Fruit fly (Drosophila melanogaster) whole organism, embryonic: ENCODE results near the gene CG15332.

Experiments used
- ATbp ChIP-seq: fragments of 200-800 bp; sonication (Bioruptor generic); optimal IDR thresholded peaks from 2 replicates; lab custom pipeline; 2017; ENCODE audit warnings: missing biosample characterization, mild to moderate bottlenecking, missing genetic modification characterization, missing genetic modification reagents
- Asciz ChIP-seq: fragments of 200-800 bp; sonication (Bioruptor generic); optimal IDR thresholded peaks from 2 replicates; lab custom pipeline; 2017; ENCODE audit warnings: missing biosample characterization, mild to moderate bottlenecking, missing genetic modification characterization, missing genetic modification reagents
- CG1024 ChIP-seq: fragments of 200-800 bp; sonication (Bioruptor generic); IDR thresholded peaks from 2 replicates; pipeline ENCODE4 v1.3.6; 2022; ENCODE audit warnings: missing biosample characterization, missing genetic modification characterization
- CG10654 ChIP-seq: fragments of 200-800 bp; sonication (Bioruptor generic); optimal IDR thresholded peaks from 2 replicates; lab custom pipeline; 2016; ENCODE audit warnings: missing biosample characterization, missing genetic modification characterization
- CG11504 ChIP-seq: fragments of 200-800 bp; sonication (Bioruptor generic); optimal IDR thresholded peaks from 3 replicates; lab custom pipeline; 2019; ENCODE audit warnings: missing biosample characterization, mild to moderate bottlenecking, missing genetic modification characterization, moderate library complexity
- CG12942 ChIP-seq: fragments of 200-800 bp; sonication (Bioruptor generic); optimal IDR thresholded peaks from 3 replicates; lab custom pipeline; 2016; ENCODE audit warnings: missing biosample characterization, missing genetic modification characterization
- CG13624 ChIP-seq: fragments of 200-800 bp; sonication (Bioruptor generic); optimal IDR thresholded peaks from 2 replicates; lab custom pipeline; 2016; ENCODE audit warnings: missing biosample characterization, missing genetic modification characterization
- CG17328 ChIP-seq: fragments of 200-800 bp; sonication (Bioruptor generic); IDR thresholded peaks from 2 replicates; pipeline ENCODE4 v1.3.6; 2022; ENCODE audit warnings: missing biosample characterization, missing genetic modification characterization
- CG17829 ChIP-seq: fragments of 200-800 bp; optimal IDR thresholded peaks from 2 replicates; lab custom pipeline; 2019; ENCODE audit warnings: missing biosample characterization, mild to moderate bottlenecking, missing genetic modification characterization, moderate library complexity
- CG18262 ChIP-seq: fragments of 200-800 bp; optimal IDR thresholded peaks from 3 replicates; lab custom pipeline; 2019; ENCODE audit warnings: missing biosample characterization, mild to moderate bottlenecking, missing genetic modification characterization, moderate library complexity
- CG2116 ChIP-seq: fragments of 200-800 bp; sonication (Bioruptor generic); optimal IDR thresholded peaks from 3 replicates; lab custom pipeline; 2018; ENCODE audit warnings: missing biosample characterization, mild to moderate bottlenecking, missing genetic modification characterization
- CG2875 ChIP-seq: fragments of 200-800 bp; sonication (Bioruptor generic); optimal IDR thresholded peaks from 2 replicates; lab custom pipeline; 2017; ENCODE audit warnings: missing biosample characterization, mild to moderate bottlenecking, missing genetic modification characterization, missing genetic modification reagents
- CG33213 ChIP-seq: fragments of 200-800 bp; sonication (Bioruptor generic); optimal IDR thresholded peaks from 3 replicates; lab custom pipeline; 2016; ENCODE audit warnings: missing biosample characterization, missing genetic modification characterization
- CG34422 ChIP-seq: fragments of 200-800 bp; sonication (Bioruptor generic); IDR thresholded peaks from 3 replicates; pipeline ENCODE4 v1.3.6; 2022; ENCODE audit warnings: missing biosample characterization, missing genetic modification characterization
- CG4617 ChIP-seq: fragments of 200-800 bp; sonication (Bioruptor generic); optimal IDR thresholded peaks from 3 replicates; lab custom pipeline; 2016; ENCODE audit warnings: missing biosample characterization, missing genetic modification characterization, borderline replicate concordance
- CG5245 ChIP-seq: fragments of 200-800 bp; sonication (Bioruptor generic); optimal IDR thresholded peaks from 3 replicates; lab custom pipeline; 2016; ENCODE audit warnings: missing biosample characterization, missing genetic modification characterization
- CG7357 ChIP-seq: fragments of 200-800 bp; sonication (Bioruptor generic); IDR thresholded peaks from 3 replicates; pipeline ENCODE4 v1.3.6; 2022; ENCODE audit warnings: missing biosample characterization, missing genetic modification characterization
- CG7745 ChIP-seq: fragments of 200-800 bp; sonication (Bioruptor generic); optimal IDR thresholded peaks from 2 replicates; lab custom pipeline; 2018; ENCODE audit warnings: missing biosample characterization, mild to moderate bottlenecking, missing genetic modification characterization, moderate library complexity
- CG7963 ChIP-seq: fragments of 200-800 bp; sonication (Bioruptor generic); IDR thresholded peaks from 3 replicates; pipeline ENCODE4 v1.3.6; 2022; ENCODE audit warnings: missing biosample characterization, missing genetic modification characterization; ENCODE audit not compliant: partially characterized antibody
- CG9797 ChIP-seq: fragments of 200-800 bp; sonication (Bioruptor generic); optimal IDR thresholded peaks from 3 replicates; lab custom pipeline; 2018; ENCODE audit warnings: missing biosample characterization, mild to moderate bottlenecking, missing genetic modification characterization
- Deaf1 ChIP-seq: fragments of 200-800 bp; optimal IDR thresholded peaks from 3 replicates; lab custom pipeline; 2019; ENCODE audit warnings: missing biosample characterization, mild to moderate bottlenecking, missing genetic modification characterization, moderate library complexity
- E2f1 ChIP-seq: fragments of 200-800 bp; sonication (Bioruptor generic); IDR thresholded peaks from 2 replicates; pipeline ENCODE4 v1.3.6; 2022; ENCODE audit warnings: missing biosample characterization, missing genetic modification characterization
- H2.0 ChIP-seq: fragments of 200-800 bp; sonication (Bioruptor generic); IDR thresholded peaks from 2 replicates; pipeline ENCODE4 v1.3.6; 2022; ENCODE audit warnings: missing biosample characterization, missing genetic modification characterization
- Hr78 ChIP-seq, 2 experiments: fragments of 200-800 bp in 1 of 2; fragments of >200 bp in 1 of 2; sonication (Bioruptor generic) in 1 of 2; optimal IDR thresholded peaks; 2 replicates each; lab custom pipeline; 2017 to 2019; ENCODE audit warnings: missing biosample characterization in 2 of 2, missing genetic modification characterization in 2 of 2, mild to moderate bottlenecking in 1 of 2, moderate library complexity in 1 of 2
- Lpt ChIP-seq: fragments of >200 bp; optimal IDR thresholded peaks from 2 replicates; lab custom pipeline; 2018; ENCODE audit warnings: missing biosample characterization, missing genetic modification characterization
- Myb ChIP-seq: fragments of 200-800 bp; sonication (Bioruptor generic); optimal IDR thresholded peaks from 2 replicates; lab custom pipeline; 2016; ENCODE audit warnings: missing biosample characterization, missing genetic modification characterization
- NC2α ChIP-seq: fragments of 200-800 bp; sonication (Bioruptor generic); optimal IDR thresholded peaks from 2 replicates; lab custom pipeline; 2016; ENCODE audit warnings: missing biosample characterization, missing genetic modification characterization
- Oli ChIP-seq: fragments of 200-800 bp; sonication (Bioruptor generic); optimal IDR thresholded peaks from 2 replicates; lab custom pipeline; 2018; ENCODE audit warnings: missing biosample characterization, mild to moderate bottlenecking, missing genetic modification characterization, moderate library complexity
- Optix ChIP-seq: fragments of 200-800 bp; sonication (Bioruptor generic); IDR thresholded peaks from 3 replicates; pipeline ENCODE4 v1.3.6; 2022; ENCODE audit warnings: missing biosample characterization, missing genetic modification characterization
- az2 ChIP-seq: fragments of 200-800 bp; sonication (Bioruptor generic); optimal IDR thresholded peaks from 3 replicates; lab custom pipeline; 2016; ENCODE audit warnings: missing biosample characterization, missing genetic modification characterization
- bsh ChIP-seq, 2 experiments: fragments of 200-800 bp; sonication (Bioruptor generic); optimal IDR thresholded peaks; 2 replicates each; lab custom pipeline; 2017 to 2018; ENCODE audit warnings: mild to moderate bottlenecking in 2 of 2, missing biosample characterization in 2 of 2, missing genetic modification characterization in 2 of 2, moderate library complexity in 1 of 2
- chif ChIP-seq, 2 experiments: fragments of 200-800 bp; sonication (Bioruptor generic); optimal IDR thresholded peaks; 3 replicates each; lab custom pipeline; 2016; ENCODE audit warnings: missing biosample characterization in 2 of 2, missing genetic modification characterization in 2 of 2
- ci ChIP-seq: fragments of 200-800 bp; sonication (Bioruptor generic); IDR thresholded peaks from 3 replicates; pipeline ENCODE4 v1.3.6; 2022; ENCODE audit warnings: missing biosample characterization, missing genetic modification characterization
- danr ChIP-seq: fragments of 200-800 bp; sonication (Bioruptor generic); IDR thresholded peaks from 2 replicates; pipeline ENCODE4 v1.3.6; 2022; ENCODE audit warnings: missing biosample characterization, missing genetic modification characterization
- dati ChIP-seq: fragments of 200-800 bp; sonication (Bioruptor generic); IDR thresholded peaks from 2 replicates; pipeline ENCODE4 v1.3.6; 2022; ENCODE audit warnings: missing biosample characterization, missing genetic modification characterization
- dm ChIP-seq: fragments of 200-800 bp; sonication (Bioruptor generic); optimal IDR thresholded peaks from 3 replicates; lab custom pipeline; 2016; ENCODE audit warnings: missing biosample characterization, missing genetic modification characterization
- gem ChIP-seq: fragments of 200-800 bp; sonication (Bioruptor generic); optimal IDR thresholded peaks from 2 replicates; lab custom pipeline; 2019; ENCODE audit warnings: missing biosample characterization, mild to moderate bottlenecking, missing genetic modification characterization, moderate library complexity
- hb ChIP-seq: fragments of 200-800 bp; sonication (Bioruptor generic); IDR thresholded peaks from 3 replicates; pipeline ENCODE4 v1.3.6; 2022; ENCODE audit warnings: missing biosample characterization, missing genetic modification characterization; ENCODE audit not compliant: partially characterized antibody
- nom ChIP-seq: fragments of 200-800 bp; sonication (Bioruptor generic); optimal IDR thresholded peaks from 2 replicates; lab custom pipeline; 2017; ENCODE audit warnings: missing biosample characterization, missing genetic modification characterization, mild to moderate bottlenecking, moderate library complexity, missing genetic modification reagents
- p53 ChIP-seq: fragments of 200-800 bp; sonication (Bioruptor generic); optimal IDR thresholded peaks from 2 replicates; lab custom pipeline; 2016; ENCODE audit warnings: missing biosample characterization, missing genetic modification characterization
- peb ChIP-seq: fragments of 200-800 bp; sonication (Bioruptor generic); IDR thresholded peaks from 2 replicates; pipeline ENCODE4 v1.3.6; 2022; ENCODE audit warnings: missing biosample characterization, missing genetic modification characterization
- phol ChIP-seq: fragments of 200-800 bp; sonication (Bioruptor generic); optimal IDR thresholded peaks from 3 replicates; lab custom pipeline; 2018; ENCODE audit warnings: missing biosample characterization, mild to moderate bottlenecking, missing genetic modification characterization, moderate library complexity
- pum ChIP-seq: fragments of 200-800 bp; sonication (Bioruptor generic); optimal IDR thresholded peaks from 2 replicates; lab custom pipeline; 2016; ENCODE audit warnings: missing biosample characterization, missing genetic modification characterization
- salm ChIP-seq: fragments of 200-800 bp; sonication (Bioruptor generic); optimal IDR thresholded peaks from 2 replicates; lab custom pipeline; 2018; ENCODE audit warnings: missing biosample characterization, mild to moderate bottlenecking, missing genetic modification characterization
- sens ChIP-seq: fragments of 200-800 bp; sonication (Bioruptor generic); peaks from one replicate; lab custom pipeline; 2016; ENCODE audit warnings: missing biosample characterization, missing genetic modification characterization
- seq ChIP-seq: fragments of 200-800 bp; sonication (Bioruptor generic); IDR thresholded peaks from 2 replicates; pipeline ENCODE4 v1.3.6; 2022; ENCODE audit warnings: missing biosample characterization, missing genetic modification characterization
- wdn ChIP-seq: fragments of 200-800 bp; sonication (Bioruptor generic); IDR thresholded peaks from 2 replicates; pipeline ENCODE4 v1.3.6; 2022; ENCODE audit warnings: missing biosample characterization, missing genetic modification characterization
- wek ChIP-seq: fragments of 200-800 bp; sonication (Bioruptor generic); optimal IDR thresholded peaks from 3 replicates; lab custom pipeline; 2018; ENCODE audit warnings: missing biosample characterization, mild to moderate bottlenecking, missing genetic modification characterization, moderate library complexity
- zen2 ChIP-seq: fragments of 200-800 bp; sonication (Bioruptor generic); IDR thresholded peaks from 3 replicates; pipeline ENCODE4 v1.3.6; 2022; ENCODE audit warnings: missing biosample characterization, missing genetic modification characterization; ENCODE audit not compliant: partially characterized antibody

CG15332 gene

dm6 chrX:7975516-7976257 lies 19.9 kb upstream of the CG15332 start (continued):
- TF ChIP-seq dm = no peak
- TF ChIP-seq CG17328 (GFP tag; lab: Robert Waterston, UW) = peak; percentile 43; the same call in 1 of the 2 replicates
- no peak for TF ChIP-seq Lpt (GFP tag; lab: Kevin White, UChicago)
- no peak for TF ChIP-seq seq
- TF ChIP-seq bsh (GFP tag; optimal IDR thresholded peaks at IDR 0.05; lab: Kevin White, UChicago) = peak in 1 of 2 experiments; percentile 73
- TF ChIP-seq wdn (GFP tag; lab: Robert Waterston, UW) = no peak
- no peak for TF ChIP-seq salm (tag; lab: Kevin White, UChicago)
- no peak for TF ChIP-seq hb (GFP tag; lab: Robert Waterston, UW)
- peak; percentile 49 for TF ChIP-seq CG18262 (tag; lab: Kevin White, UChicago)
- TF ChIP-seq CG34422 (GFP tag; lab: Robert Waterston, UW) = no peak
- no peak for TF ChIP-seq wek (GFP tag; lab: Kevin White, UChicago)
- peak; percentile 34 for TF ChIP-seq ATbp (GFP tag; lab: Kevin White, UChicago)
- peak; percentile 25; the same call in 1 of the 2 replicates for TF ChIP-seq E2f1 (GFP tag; lab: Robert Waterston, UW)
- TF ChIP-seq H2.0 (GFP tag; lab: Robert Waterston, UW) = peak; percentile 20; the same call in 1 of the 2 replicates
- TF ChIP-seq CG17829 (tag; lab: Kevin White, UChicago) = peak; percentile 23
- no peak for TF ChIP-seq danr (GFP tag; lab: Robert Waterston, UW)
- TF ChIP-seq CG11504 (tag; lab: Kevin White, UChicago) = peak; percentile 56
- no peak for TF ChIP-seq zen2 (GFP tag; lab: Robert Waterston, UW)
- TF ChIP-seq dati (GFP tag; lab: Robert Waterston, UW) = no peak
- 0 out of 2 replicates have a peak, but pooled peaks have one; percentile 4 for TF ChIP-seq CG1024 (GFP tag; lab: Robert Waterston, UW)
- TF ChIP-seq ci (GFP tag; lab: Robert Waterston, UW) = peak; percentile 74
- TF ChIP-seq NC2α = no peak
- TF ChIP-seq Asciz (GFP tag; lab: Kevin White, UChicago) = peak; percentile 39
- no peak for TF ChIP-seq Hr78 (GFP tag; optimal IDR thresholded peaks at IDR 0.05; lab: Kevin White, UChicago)
- TF ChIP-seq CG13624 (GFP tag; lab: Kevin White, UChicago) = no peak
- TF ChIP-seq Optix = no peak
- peak; percentile 24 for TF ChIP-seq pum (GFP tag; lab: Kevin White, UChicago)
- no peak for TF ChIP-seq CG7357 (GFP tag; lab: Robert Waterston, UW)
- TF ChIP-seq peb (GFP tag; lab: Robert Waterston, UW) = no peak
- TF ChIP-seq p53 (GFP tag; lab: Kevin White, UChicago) = no peak
- no peak for TF ChIP-seq CG9797 (GFP tag; lab: Kevin White, UChicago)
- peak; percentile 38 for TF ChIP-seq az2 (GFP tag; lab: Kevin White, UChicago)
- no peak for TF ChIP-seq nom (GFP tag; lab: Kevin White, UChicago)
- TF ChIP-seq Deaf1 (tag; lab: Kevin White, UChicago) = no peak
- TF ChIP-seq phol = peak; percentile 47
- TF ChIP-seq CG7963 (GFP tag; lab: Robert Waterston, UW) = no peak
- no peak for TF ChIP-seq CG2116 (GFP tag; lab: Kevin White, UChicago)
- TF ChIP-seq CG10654 (GFP tag; lab: Kevin White, UChicago) = peak; percentile 7
- peak; percentile 26 for TF ChIP-seq CG2875 (GFP tag; lab: Kevin White, UChicago)
- peak; percentile 67 for TF ChIP-seq gem (tag; lab: Kevin White, UChicago)
- peak; percentile 91 for TF ChIP-seq sens (GFP tag; lab: Kevin White, UChicago)
- peak; percentile 42 for TF ChIP-seq Oli
- peak in 1 of 2 experiments; percentile 31 for TF ChIP-seq chif (GFP tag; optimal IDR thresholded peaks at IDR 0.05; lab: Kevin White, UChicago)
- TF ChIP-seq Myb (GFP tag; lab: Kevin White, UChicago) = no peak
- peak; percentile 1 for TF ChIP-seq CG33213 (GFP tag; lab: Kevin White, UChicago)
- no peak for TF ChIP-seq CG4617
- TF ChIP-seq CG12942 = no peak
- TF ChIP-seq CG5245 (GFP tag; lab: Kevin White, UChicago) = peak; percentile 14
- no peak for TF ChIP-seq CG7745
